Fruit fly (Drosophila melanogaster) whole organism, prepupa: ENCODE results near the gene CG15403.
A peak's percentile ranks its signal among the peaks of the same experiment; 100 is the strongest.

Experiments
- CG10631 ChIP-seq: fragments of 200-800 bp; sonication (Bioruptor generic); optimal IDR thresholded peaks from 2 replicates; lab custom pipeline; 2016; ENCODE audit warnings: missing biosample characterization, missing genetic modification characterization
- CG3919 ChIP-seq: fragments of 200-800 bp; sonication (Bioruptor generic); optimal IDR thresholded peaks from 3 replicates; lab custom pipeline; 2016; ENCODE audit warnings: missing biosample characterization, missing genetic modification characterization
- CG6854 ChIP-seq: fragments of 200-800 bp; sonication (Bioruptor generic); optimal IDR thresholded peaks from 2 replicates; lab custom pipeline; 2017; ENCODE audit warnings: missing biosample characterization, mild to moderate bottlenecking, missing genetic modification characterization
- Ets96B ChIP-seq: fragments of 200-800 bp; optimal IDR thresholded peaks from 2 replicates; lab custom pipeline; 2019; ENCODE audit warnings: missing biosample characterization, mild to moderate bottlenecking, missing genetic modification characterization, moderate library complexity
- Hr39 ChIP-seq: fragments of 200-800 bp; sonication (Bioruptor generic); optimal IDR thresholded peaks from 2 replicates; lab custom pipeline; 2016; ENCODE audit warnings: missing biosample characterization, missing genetic modification characterization
- OdsH ChIP-seq: fragments of 200-800 bp; sonication (Bioruptor generic); optimal IDR thresholded peaks from 3 replicates; lab custom pipeline; 2016; ENCODE audit warnings: missing biosample characterization, missing genetic modification characterization
- Smox ChIP-seq: fragments of 200-800 bp; sonication (Bioruptor generic); optimal IDR thresholded peaks from 3 replicates; lab custom pipeline; 2016; ENCODE audit warnings: missing biosample characterization, missing genetic modification characterization
- Sox102F ChIP-seq: fragments of 200-800 bp; sonication (Bioruptor generic); optimal IDR thresholded peaks from 2 replicates; lab custom pipeline; 2016; ENCODE audit warnings: missing biosample characterization, mild to moderate bottlenecking, missing genetic modification characterization
- esn ChIP-seq: fragments of 200-800 bp; sonication (Bioruptor generic); optimal IDR thresholded peaks from 2 replicates; lab custom pipeline; 2016; ENCODE audit warnings: missing biosample characterization, mild to moderate bottlenecking, missing genetic modification characterization, moderate library complexity
- spab ChIP-seq: fragments of 200-800 bp; sonication (Bioruptor generic); optimal IDR thresholded peaks from 2 replicates; lab custom pipeline; 2017; ENCODE audit warnings: missing biosample characterization, mild to moderate bottlenecking, missing genetic modification characterization, missing genetic modification reagents

- TF ChIP-seq CG6854 (GFP tag; lab: Kevin White, UChicago), result no peak
- TF ChIP-seq spab (GFP tag; lab: Kevin White, UChicago), result no peak
- TF ChIP-seq Smox (GFP tag; lab: Kevin White, UChicago), result peak; percentile 28
- peak; percentile 42 for TF ChIP-seq CG10631
- TF ChIP-seq Ets96B (tag; lab: Kevin White, UChicago), result peak; percentile 14
- TF ChIP-seq OdsH, result peak; percentile 37
- TF ChIP-seq Hr39 (GFP tag; lab: Kevin White, UChicago), result no peak
- peak; percentile 36 for TF ChIP-seq esn (GFP tag; lab: Kevin White, UChicago)
- no peak for TF ChIP-seq CG3919 (GFP tag; lab: Kevin White, UChicago)
- no peak for TF ChIP-seq Sox102F (GFP tag; lab: Kevin White, UChicago)
These were observed 23.2 kb downstream of the CG15403 start for dm6 chr2L:3151657-3152056.
